Worm (Caenorhabditis elegans): ENCODE measurements around the gene F45E6.1.

- TF ChIP-seq mdl-1 (tag; optimal IDR thresholded peaks at IDR 0.05): no peak
- TF ChIP-seq snpc-4 (tag; optimal IDR thresholded peaks at IDR 0.05): no peak
- no peak for TF ChIP-seq nhr-77 (tag; optimal IDR thresholded peaks at IDR 0.05)
Observed at ce11 chrX:12438266-12438665, 39.0 kb downstream of the F45E6.1 start.
